Worm (Caenorhabditis elegans) whole organism, L3 larva: ENCODE data around the gene F28B1.9.

Source experiments
- ceh-16 ChIP-seq: sonication (generic microtip); optimal IDR thresholded peaks from 2 replicates; lab custom pipeline; 2017; ENCODE audit warnings: missing biosample characterization, missing genetic modification characterization
- ceh-9 ChIP-seq: sonication (generic microtip); optimal IDR thresholded peaks from 2 replicates; lab custom pipeline; 2018; ENCODE audit warnings: missing biosample characterization, missing genetic modification characterization
- elt-3 ChIP-seq, 3 experiments: fragments of 150-350 bp in 1 of 3; sonication (generic microtip) in 2 of 3; optimal IDR thresholded peaks; 2 replicates in 2 of 3; 4 replicates in 1 of 3; lab custom pipeline; 2014 to 2017; ENCODE audit warnings: missing biosample characterization in 3 of 3, missing genetic modification characterization in 3 of 3
- fos-1 ChIP-seq: fragments of 150-350 bp; optimal IDR thresholded peaks from 2 replicates; lab custom pipeline; 2014; ENCODE audit warnings: missing biosample characterization, missing genetic modification characterization
- jun-1 ChIP-seq: fragments of 150-350 bp; optimal IDR thresholded peaks from 2 replicates; lab custom pipeline; 2014; ENCODE audit warnings: missing biosample characterization, missing genetic modification reagents, missing genetic modification characterization
- lin-39 ChIP-seq: fragments of 150-350 bp; optimal IDR thresholded peaks from 2 replicates; lab custom pipeline; 2018; ENCODE audit warnings: missing biosample characterization, missing genetic modification reagents, missing genetic modification characterization
- nhr-12 ChIP-seq: fragments of 150-350 bp; optimal IDR thresholded peaks from 2 replicates; lab custom pipeline; 2014; ENCODE audit warnings: missing biosample characterization, missing genetic modification characterization
- nhr-23 ChIP-seq: fragments of 150-350 bp; optimal IDR thresholded peaks from 2 replicates; lab custom pipeline; 2014; ENCODE audit warnings: missing biosample characterization, missing genetic modification reagents, missing genetic modification characterization
- nhr-25 ChIP-seq: sonication (generic microtip); optimal IDR thresholded peaks from 2 replicates; lab custom pipeline; 2017; ENCODE audit warnings: missing biosample characterization, missing genetic modification characterization
- nhr-28 ChIP-seq: fragments of 150-350 bp; optimal IDR thresholded peaks from 2 replicates; lab custom pipeline; 2014; ENCODE audit warnings: missing biosample characterization, missing genetic modification characterization
- unc-39 ChIP-seq: sonication (generic microtip); optimal IDR thresholded peaks from 4 replicates; lab custom pipeline; 2017; ENCODE audit warnings: missing biosample characterization, missing genetic modification characterization
- unc-62 ChIP-seq: fragments of 150-350 bp; sonication (generic microtip); optimal IDR thresholded peaks from 4 replicates; lab custom pipeline; 2014; ENCODE audit warnings: missing biosample characterization, missing genetic modification reagents, missing genetic modification characterization

- no peak for TF ChIP-seq nhr-12 (tag; lab: Kevin White, UChicago)
- no peak for TF ChIP-seq elt-3 (tag; optimal IDR thresholded peaks at IDR 0.05; lab: Kevin White, UChicago)
- no peak for TF ChIP-seq fos-1 (tag; lab: Kevin White, UChicago)
- TF ChIP-seq nhr-28 (tag; lab: Kevin White, UChicago): no peak
- TF ChIP-seq jun-1 (tag; lab: Kevin White, UChicago): no peak
- TF ChIP-seq ceh-9 (tag; lab: Kevin White, UChicago): no peak
- no peak for TF ChIP-seq unc-39 (tag; lab: Kevin White, UChicago)
- no peak for TF ChIP-seq nhr-23 (tag; lab: Kevin White, UChicago)
- TF ChIP-seq ceh-16 (tag; lab: Kevin White, UChicago): no peak
- TF ChIP-seq unc-62 (GFP tag; lab: Kevin White, UChicago): no peak
- no peak for TF ChIP-seq nhr-25 (tag; lab: Kevin White, UChicago)
- no peak for TF ChIP-seq lin-39 (tag; lab: Kevin White, UChicago)
Measured at ce11 chrV:17030430-17030829, 31.3 kb upstream of the F28B1.9 start.
